Fruit fly (Drosophila melanogaster) whole organism, wandering third instar larva: ENCODE measurements around the gene Argk2.

Experiments used
- CG32264 ChIP-seq: fragments of 200-800 bp; sonication (Bioruptor generic); optimal IDR thresholded peaks from 2 replicates; lab custom pipeline; 2016; ENCODE audit warnings: missing biosample characterization, missing genetic modification characterization
- CG9705 ChIP-seq: fragments of 200-800 bp; sonication (Bioruptor generic); optimal IDR thresholded peaks from 2 replicates; lab custom pipeline; 2018; ENCODE audit warnings: missing biosample characterization, mild to moderate bottlenecking, missing genetic modification characterization
- CrebA ChIP-seq: fragments of 200-800 bp; sonication (Bioruptor generic); optimal IDR thresholded peaks from 2 replicates; lab custom pipeline; 2016; ENCODE audit warnings: missing biosample characterization, mild to moderate bottlenecking, missing genetic modification characterization, borderline replicate concordance
- Dfd ChIP-seq: fragments of >200 bp; optimal IDR thresholded peaks from 2 replicates; lab custom pipeline; 2017; ENCODE audit warnings: missing biosample characterization, missing genetic modification characterization
- Dif ChIP-seq: fragments of 200-275, 200-300 bp; sonication (Bioruptor generic); optimal IDR thresholded peaks from 2 replicates; lab custom pipeline; 2018; ENCODE audit warnings: missing biosample characterization, missing genetic modification characterization; ENCODE audit not compliant: partially characterized antibody
- GATAd ChIP-seq: sonication (Bioruptor generic); optimal IDR thresholded peaks from 2 replicates; lab custom pipeline; 2016; ENCODE audit warnings: missing biosample characterization, missing genetic modification characterization
- HLH106 ChIP-seq: fragments of 200-800 bp; optimal IDR thresholded peaks from 3 replicates; lab custom pipeline; 2019; ENCODE audit warnings: missing biosample characterization, mild to moderate bottlenecking, missing genetic modification characterization, moderate library complexity
- Hnf4 ChIP-seq: fragments of 200-800 bp; sonication (Bioruptor generic); optimal IDR thresholded peaks from 2 replicates; lab custom pipeline; 2016; ENCODE audit warnings: missing biosample characterization, mild to moderate bottlenecking, missing genetic modification characterization
- Hr78 ChIP-seq: fragments of >200 bp; optimal IDR thresholded peaks from 2 replicates; lab custom pipeline; 2017; ENCODE audit warnings: missing biosample characterization, missing genetic modification characterization
- Hr83 ChIP-seq: fragments of 200-300 bp; sonication (Bioruptor generic); optimal IDR thresholded peaks from 2 replicates; lab custom pipeline; 2016; ENCODE audit warnings: missing biosample characterization, mild to moderate bottlenecking, missing genetic modification characterization, moderate library complexity; ENCODE audit not compliant: poor library complexity, severe bottlenecking
- Jra ChIP-seq: sonication (Bioruptor generic); optimal IDR thresholded peaks from 2 replicates; lab custom pipeline; 2016; ENCODE audit warnings: missing biosample characterization, missing genetic modification characterization
- Myc ChIP-seq: fragments of >200 bp; optimal IDR thresholded peaks from 2 replicates; lab custom pipeline; 2017
- OdsH ChIP-seq: fragments of 200-800 bp; sonication (Bioruptor generic); optimal IDR thresholded peaks from 2 replicates; lab custom pipeline; 2016; ENCODE audit warnings: missing biosample characterization, mild to moderate bottlenecking, missing genetic modification characterization
- Rel ChIP-seq, 2 experiments: fragments of 200-800 bp; sonication (Bioruptor generic) in 1 of 2; optimal IDR thresholded peaks; 2 replicates in 1 of 2; 3 replicates in 1 of 2; lab custom pipeline; 2016 to 2019; ENCODE audit warnings: mild to moderate bottlenecking in 2 of 2, missing biosample characterization in 2 of 2, missing genetic modification characterization in 2 of 2, moderate library complexity in 1 of 2
- Sp1 ChIP-seq: fragments of 200-800 bp; sonication (Bioruptor generic); optimal IDR thresholded peaks from 3 replicates; lab custom pipeline; 2019; ENCODE audit warnings: missing biosample characterization, mild to moderate bottlenecking, missing genetic modification characterization, moderate library complexity
- Vsx2 ChIP-seq: fragments of 200-300, 225-300 bp; sonication (Bioruptor generic); optimal IDR thresholded peaks from 2 replicates; lab custom pipeline; 2018; ENCODE audit warnings: missing biosample characterization, missing genetic modification characterization; ENCODE audit not compliant: partially characterized antibody
- br ChIP-seq: fragments of 200-800 bp; sonication (Bioruptor generic); optimal IDR thresholded peaks from 2 replicates; lab custom pipeline; 2016; ENCODE audit warnings: missing biosample characterization, missing genetic modification characterization
- brk ChIP-seq: fragments of 200-800 bp; sonication (Bioruptor generic); optimal IDR thresholded peaks from 2 replicates; lab custom pipeline; 2016; ENCODE audit warnings: missing biosample characterization, mild to moderate bottlenecking, missing genetic modification characterization
- dl ChIP-seq, 2 experiments: fragments of 175-275, 200-275 bp in 1 of 2; fragments of 200-275 bp in 1 of 2; sonication (Bioruptor generic); optimal IDR thresholded peaks; lab custom pipeline; 2018; ENCODE audit warnings: mild to moderate bottlenecking in 2 of 2, missing biosample characterization in 2 of 2, missing genetic modification characterization in 2 of 2, moderate library complexity in 2 of 2; ENCODE audit not compliant: partially characterized antibody in 2 of 2, insufficient read depth in 1 of 2
- dmrt93B ChIP-seq: fragments of 200-800 bp; sonication (Bioruptor generic); optimal IDR thresholded peaks from 2 replicates; lab custom pipeline; 2018; ENCODE audit warnings: missing biosample characterization, mild to moderate bottlenecking, missing genetic modification characterization
- dsf ChIP-seq: sonication (Bioruptor generic); optimal IDR thresholded peaks from 2 replicates; lab custom pipeline; 2016; ENCODE audit warnings: missing biosample characterization, missing genetic modification characterization, borderline replicate concordance
- ey ChIP-seq: fragments of 200-800 bp; sonication (Bioruptor generic); optimal IDR thresholded peaks from 2 replicates; lab custom pipeline; 2016; ENCODE audit warnings: missing biosample characterization, missing genetic modification characterization
- foxo ChIP-seq, 2 experiments: fragments of 200-800 bp; sonication (Bioruptor generic); optimal IDR thresholded peaks; 2 replicates in 1 of 2; 3 replicates in 1 of 2; lab custom pipeline; 2016 to 2017; ENCODE audit warnings: missing biosample characterization in 2 of 2, missing genetic modification characterization in 2 of 2
- fru ChIP-seq: fragments of 200-800 bp; sonication (Bioruptor generic); optimal IDR thresholded peaks from 3 replicates; lab custom pipeline; 2016; ENCODE audit warnings: missing biosample characterization, mild to moderate bottlenecking, missing genetic modification characterization
- h ChIP-seq: fragments of 200-800 bp; sonication (Bioruptor generic); optimal IDR thresholded peaks from 3 replicates; lab custom pipeline; 2016; ENCODE audit warnings: missing biosample characterization, mild to moderate bottlenecking, missing genetic modification characterization
- lola ChIP-seq: fragments of >200 bp; optimal IDR thresholded peaks from 2 replicates; lab custom pipeline; 2017; ENCODE audit warnings: missing biosample characterization, missing genetic modification characterization
- pan ChIP-seq: fragments of >200 bp; optimal IDR thresholded peaks from 2 replicates; lab custom pipeline; 2017
- psq ChIP-seq: fragments of 200-800 bp; sonication (Bioruptor generic); optimal IDR thresholded peaks from 3 replicates; lab custom pipeline; 2017; ENCODE audit warnings: missing biosample characterization, mild to moderate bottlenecking, missing genetic modification characterization, moderate library complexity
- rgr ChIP-seq: fragments of 200-800 bp; sonication (Bioruptor generic); optimal IDR thresholded peaks from 3 replicates; lab custom pipeline; 2016; ENCODE audit warnings: missing biosample characterization, mild to moderate bottlenecking, missing genetic modification characterization
- sage ChIP-seq: fragments of 200-800 bp; sonication (Bioruptor generic); optimal IDR thresholded peaks from 2 replicates; lab custom pipeline; 2016; ENCODE audit warnings: missing biosample characterization, mild to moderate bottlenecking, missing genetic modification characterization
- sv ChIP-seq: fragments of 200-800 bp; sonication (Bioruptor generic); optimal IDR thresholded peaks from 3 replicates; lab custom pipeline; 2016; ENCODE audit warnings: missing biosample characterization, missing genetic modification characterization
- tai ChIP-seq: sonication (Bioruptor generic); optimal IDR thresholded peaks from 2 replicates; lab custom pipeline; 2016; ENCODE audit warnings: missing biosample characterization, missing genetic modification characterization
- usp ChIP-seq: fragments of >200 bp; optimal IDR thresholded peaks from 2 replicates; lab custom pipeline; 2017; ENCODE audit warnings: missing biosample characterization, missing genetic modification characterization
- woc ChIP-seq: sonication (Bioruptor generic); optimal IDR thresholded peaks from 2 replicates; lab custom pipeline; 2016; ENCODE audit warnings: missing biosample characterization, mild to moderate bottlenecking, missing genetic modification characterization

Argk2 gene

DNA sequence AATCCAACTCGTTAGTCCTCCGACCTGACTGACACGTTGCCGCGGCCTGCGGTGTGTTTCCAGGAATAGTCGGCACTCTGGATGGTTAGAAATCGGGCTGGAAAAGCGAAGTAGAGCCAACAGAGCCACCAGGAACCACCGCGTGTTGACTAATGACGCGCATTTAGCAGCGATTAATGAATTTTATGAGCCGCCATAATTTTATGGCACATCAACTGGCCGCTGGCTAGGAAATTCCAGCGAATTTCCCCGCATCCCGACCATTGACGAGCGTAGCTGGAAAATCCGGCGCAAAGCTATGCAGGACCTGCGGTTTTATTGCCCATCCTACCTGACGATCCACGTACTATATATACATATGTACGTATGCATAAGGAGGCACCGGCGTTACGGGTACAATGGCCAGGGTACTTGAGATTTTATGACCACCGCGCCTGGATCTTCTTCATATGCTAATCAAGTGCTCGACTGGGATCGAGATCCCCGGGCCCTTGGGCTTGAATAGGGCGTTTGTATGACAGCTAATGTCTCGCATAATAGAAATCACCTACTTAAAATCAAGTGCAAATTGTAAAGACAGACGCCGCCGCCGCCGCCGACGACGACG is 18.0 kb upstream of the Argk2 start:
- TF ChIP-seq Dif (GFP tag; lab: Kevin White, UChicago): no peak
- TF ChIP-seq Sp1: no peak
- no peak for TF ChIP-seq GATAd (GFP tag; lab: Kevin White, UChicago)
- no peak for TF ChIP-seq lola (GFP tag; lab: Kevin White, UChicago)
- TF ChIP-seq foxo (GFP tag; optimal IDR thresholded peaks at IDR 0.05; lab: Kevin White, UChicago): no peak
- no peak for TF ChIP-seq br (GFP tag; lab: Kevin White, UChicago)
- no peak for TF ChIP-seq sage (GFP tag; lab: Kevin White, UChicago)
- TF ChIP-seq pan: no peak
- TF ChIP-seq OdsH (GFP tag; lab: Kevin White, UChicago): no peak
- TF ChIP-seq dmrt93B (GFP tag; lab: Kevin White, UChicago): no peak
- no peak for TF ChIP-seq dl (GFP tag; optimal IDR thresholded peaks at IDR 0.05; lab: Kevin White, UChicago; ENCODE audit: insufficient read depth in 1 of 2, partially characterized antibody in 2 of 2)
- no peak for TF ChIP-seq usp (GFP tag; lab: Kevin White, UChicago)
- no peak for TF ChIP-seq tai

- TF ChIP-seq HLH106 (peak; percentile 2), Dfd (GFP tag; lab: Kevin White, UChicago) (no peak), Myc (lab: Kevin White, UChicago) (peak; percentile 30), Hr83 (GFP tag; lab: Kevin White, UChicago) (no peak), Sp1 (peak; percentile 29), woc (GFP tag; lab: Kevin White, UChicago) (no peak), OdsH (GFP tag; lab: Kevin White, UChicago) (peak; percentile 6), ey (GFP tag; lab: Kevin White, UChicago) (peak; percentile 8), rgr (peak; percentile 25), h (GFP tag; lab: Kevin White, UChicago) (peak; percentile 30), Dif (GFP tag; lab: Kevin White, UChicago) (no peak), fru (peak; percentile 11)
These were observed 14.4 kb upstream of the Argk2 start for dm6 chr3L:9032871-9033270.

dm6 chr3L:9033537-9033936 is 13.7 kb upstream of the Argk2 start:
- TF ChIP-seq foxo (GFP tag; optimal IDR thresholded peaks at IDR 0.05; lab: Kevin White, UChicago) (peak in 1 of 2 experiments; percentile 68), sage (GFP tag; lab: Kevin White, UChicago) (peak; percentile 1), Sp1 (peak; percentile 76), fru (peak; percentile 53), rgr (peak; percentile 45), dmrt93B (GFP tag; lab: Kevin White, UChicago) (peak; percentile 64), HLH106 (peak; percentile 81), pan (no peak), h (GFP tag; lab: Kevin White, UChicago) (peak; percentile 51), psq (GFP tag; lab: Kevin White, UChicago) (peak; percentile 20), OdsH (GFP tag; lab: Kevin White, UChicago) (peak; percentile 40), Vsx2 (GFP tag; lab: Kevin White, UChicago) (no peak), CG9705 (peak; percentile 28), Rel (GFP tag; optimal IDR thresholded peaks at IDR 0.05; lab: Kevin White, UChicago) (no peak), Rel (tag; optimal IDR thresholded peaks at IDR 0.05; lab: Kevin White, UChicago) (no peak), Hr78 (GFP tag; lab: Kevin White, UChicago) (no peak), ey (GFP tag; lab: Kevin White, UChicago) (peak; percentile 30), sv (GFP tag; lab: Kevin White, UChicago) (no peak)

dm6 chr3L:9033999-9034626 is 13.1 kb upstream of the Argk2 start:
- TF ChIP-seq pan (no peak), psq (GFP tag; lab: Kevin White, UChicago) (peak; percentile 60), br (GFP tag; lab: Kevin White, UChicago) (peak; percentile 56), woc (GFP tag; lab: Kevin White, UChicago) (peak; percentile 65), h (GFP tag; lab: Kevin White, UChicago) (peak; percentile 86), ey (GFP tag; lab: Kevin White, UChicago) (peak; percentile 65), Sp1 (peak; percentile 71), dsf (GFP tag; lab: Kevin White, UChicago) (no peak), rgr (peak; percentile 69), Hnf4 (GFP tag; lab: Kevin White, UChicago) (peak; percentile 37), fru (peak; percentile 70), GATAd (GFP tag; lab: Kevin White, UChicago) (no peak), brk (GFP tag; lab: Kevin White, UChicago) (peak; percentile 42), sv (GFP tag; lab: Kevin White, UChicago) (peak; percentile 31), foxo (GFP tag; optimal IDR thresholded peaks at IDR 0.05; lab: Kevin White, UChicago) (peak in 1 of 2 experiments; percentile 57), lola (GFP tag; lab: Kevin White, UChicago) (no peak), HLH106 (peak; percentile 72), tai (no peak), Dfd (GFP tag; lab: Kevin White, UChicago) (no peak), sage (GFP tag; lab: Kevin White, UChicago) (peak; percentile 74), CG9705 (peak; percentile 70), CrebA (no peak), Hr78 (GFP tag; lab: Kevin White, UChicago) (no peak), dl (GFP tag; optimal IDR thresholded peaks at IDR 0.05; lab: Kevin White, UChicago; ENCODE audit: insufficient read depth in 1 of 2, partially characterized antibody in 2 of 2) (no peak), dmrt93B (GFP tag; lab: Kevin White, UChicago) (peak; percentile 73), Rel (GFP tag; optimal IDR thresholded peaks at IDR 0.05; lab: Kevin White, UChicago) (peak; percentile 39), Rel (tag; optimal IDR thresholded peaks at IDR 0.05; lab: Kevin White, UChicago) (no peak), OdsH (GFP tag; lab: Kevin White, UChicago) (peak; percentile 69), Jra (peak; percentile 19), Hr83 (GFP tag; lab: Kevin White, UChicago) (no peak), CG32264 (GFP tag; lab: Kevin White, UChicago) (peak; percentile 3)
